Worm (Caenorhabditis elegans): ENCODE data around the gene F35E8.9.
A peak's percentile ranks its signal among the peaks of the same experiment; 100 is the strongest.

The F35E8.9 gene

DNA sequence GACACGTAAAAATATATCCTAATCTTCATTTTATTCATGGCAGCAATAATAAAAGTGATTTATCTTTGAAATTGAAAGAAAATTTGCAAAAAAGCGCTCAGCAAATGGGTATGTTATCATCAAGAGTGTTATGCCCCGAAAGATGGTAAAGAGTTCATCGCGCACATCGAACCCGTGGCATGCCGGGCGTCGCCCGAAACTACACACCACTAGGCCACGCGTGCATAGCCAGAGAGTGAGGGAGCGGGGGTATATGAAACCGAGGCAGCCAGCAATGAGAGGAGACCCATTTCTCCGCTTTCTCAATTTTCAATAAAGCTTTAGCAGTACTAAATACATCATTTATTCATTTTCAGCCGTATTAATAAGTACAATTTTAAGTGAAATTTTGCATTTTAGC is 43.6 kb downstream of the F35E8.9 start (continued):
- TF ChIP-seq ztf-6 (GFP tag; IDR thresholded peaks at IDR 0.05): peak; percentile 88
- TF ChIP-seq egrh-3 (GFP tag; IDR thresholded peaks at IDR 0.05): peak; percentile 69
- no peak for TF ChIP-seq unc-62 (GFP tag; optimal IDR thresholded peaks at IDR 0.05)
- peak; percentile 50; the same call in 1 of the 2 replicates for TF ChIP-seq Y53F4B.3 (GFP tag; IDR thresholded peaks at IDR 0.05)
- peak; percentile 95 for TF ChIP-seq nhr-120 (GFP tag; IDR thresholded peaks at IDR 0.05)
- peak; percentile 67 for TF ChIP-seq F22D6.2 (tag; optimal IDR thresholded peaks at IDR 0.05)
- 0 out of 2 replicates have a peak, but pooled peaks have one; percentile 60 for TF ChIP-seq Y95B8A.8 (GFP tag; IDR thresholded peaks at IDR 0.05)
- peak; percentile 92; the same call in 1 of the 2 replicates for TF ChIP-seq F37B4.10 (GFP tag; IDR thresholded peaks at IDR 0.05)
- peak; percentile 98 for TF ChIP-seq nhr-90 (tag; optimal IDR thresholded peaks at IDR 0.05)
- TF ChIP-seq athp-1 (tag; optimal IDR thresholded peaks at IDR 0.05): peak; percentile 96
- peak; percentile 95 for TF ChIP-seq chd-7 (tag; optimal IDR thresholded peaks at IDR 0.05)
- TF ChIP-seq F52B5.7 (tag; optimal IDR thresholded peaks at IDR 0.05): peak; percentile 97
- TF ChIP-seq hrde-1 (tag; optimal IDR thresholded peaks at IDR 0.05; ENCODE audit: borderline replicate concordance): peak; percentile 93
- peak; percentile 96 for TF ChIP-seq dox-1 (GFP tag; IDR thresholded peaks at IDR 0.05)
- TF ChIP-seq bed-2 (GFP tag; IDR thresholded peaks at IDR 0.05): peak; percentile 85; the same call in 1 of the 2 replicates
- peak; percentile 75; the same call in 1 of the 2 replicates for TF ChIP-seq ekl-4 (GFP tag; IDR thresholded peaks at IDR 0.05)
- peak; percentile 52 for TF ChIP-seq F33H1.4 (GFP tag; IDR thresholded peaks at IDR 0.05)
- peak; percentile 67; the same call in 1 of the 2 replicates for TF ChIP-seq hsf-1 (GFP tag; IDR thresholded peaks at IDR 0.05)
- TF ChIP-seq atf-7 (tag; optimal IDR thresholded peaks at IDR 0.05): peak; percentile 88
- TF ChIP-seq unc-130 (GFP tag; optimal IDR thresholded peaks at IDR 0.05): peak; percentile 81
- peak; percentile 83 for TF ChIP-seq snpc-4 (GFP tag; optimal IDR thresholded peaks at IDR 0.05)
- TF ChIP-seq snpc-4 (tag; optimal IDR thresholded peaks at IDR 0.05): peak; percentile 66 to 88 (median 86)
- peak; percentile 87 for TF ChIP-seq attf-5 (GFP tag; optimal IDR thresholded peaks at IDR 0.05)
- TF ChIP-seq aptf-3 (GFP tag; IDR thresholded peaks at IDR 0.05): peak; percentile 98
- TF ChIP-seq aptf-2 (GFP tag; conservative IDR thresholded peaks at IDR 0.05): 0 out of 2 replicates have a peak, but pooled peaks have one; percentile 49
- TF ChIP-seq lir-1 (GFP tag; conservative IDR thresholded peaks at IDR 0.05): peak; percentile 78
- 0 out of 2 replicates have a peak, but pooled peaks have one; percentile 49 for TF ChIP-seq nfya-2 (GFP tag; IDR thresholded peaks at IDR 0.05)
- TF ChIP-seq K11D2.4 (GFP tag; IDR thresholded peaks at IDR 0.05): peak; percentile 84
- peak; percentile 84 for TF ChIP-seq mcd-1 (GFP tag; IDR thresholded peaks at IDR 0.05)
- peak; percentile 95 for TF ChIP-seq bed-1 (GFP tag; IDR thresholded peaks at IDR 0.05)
- TF ChIP-seq C06A6.2 (GFP tag; conservative IDR thresholded peaks at IDR 0.05): peak; percentile 83
- peak; percentile 98 for TF ChIP-seq F23B12.7 (tag; optimal IDR thresholded peaks at IDR 0.05; ENCODE audit: insufficient read depth)
- peak; percentile 96 for TF ChIP-seq egl-44 (GFP tag; IDR thresholded peaks at IDR 0.05)
- peak in 2 of 3 experiments; percentile 30 to 82 for TF ChIP-seq lin-35 (GFP tag; optimal IDR thresholded peaks at IDR 0.05)
- TF ChIP-seq ceh-40 (GFP tag; IDR thresholded peaks at IDR 0.05): peak; percentile 94; the same call in 1 of the 2 replicates
- TF ChIP-seq ztf-22 (GFP tag; optimal IDR thresholded peaks at IDR 0.05): peak; percentile 76
- peak; percentile 93 for TF ChIP-seq ztf-26 (tag; optimal IDR thresholded peaks at IDR 0.05)
- TF ChIP-seq somi-1 (GFP tag; optimal IDR thresholded peaks at IDR 0.05): peak; percentile 87
- TF ChIP-seq repo-1 (tag; optimal IDR thresholded peaks at IDR 0.05): peak; percentile 93
- peak; percentile 81 for TF ChIP-seq hmg-20 (GFP tag; IDR thresholded peaks at IDR 0.05)
- peak; percentile 95 for TF ChIP-seq T26A5.8 (tag; optimal IDR thresholded peaks at IDR 0.05)
- TF ChIP-seq B0336.3 (GFP tag; IDR thresholded peaks at IDR 0.05): peak; percentile 87; the same call in 1 of the 2 replicates
- TF ChIP-seq tlf-1 (GFP tag; optimal IDR thresholded peaks at IDR 0.05): peak; percentile 39
- no peak for TF ChIP-seq nfya-1 (tag; optimal IDR thresholded peaks at IDR 0.05; ENCODE audit: borderline replicate concordance, insufficient read depth)
- TF ChIP-seq F49E8.2 (tag; optimal IDR thresholded peaks at IDR 0.05; ENCODE audit: insufficient read depth): peak; percentile 51
- TF ChIP-seq K12H6.12 (tag; optimal IDR thresholded peaks at IDR 0.05): peak; percentile 77
- peak; percentile 92 for TF ChIP-seq hlh-12 (tag; optimal IDR thresholded peaks at IDR 0.05)
- TF ChIP-seq C17E4.6 (GFP tag; IDR thresholded peaks at IDR 0.05): peak; percentile 87

All from whole organism, young adult.